Worm (Caenorhabditis elegans): ENCODE measurements around the gene C32H11.4.

The C32H11.4 gene

ce11 chrIV:12967303-12967702 lies 46.2 kb downstream of the C32H11.4 start:
- TF ChIP-seq madf-2 (tag; optimal IDR thresholded peaks at IDR 0.05) (no peak), sox-4 (tag; optimal IDR thresholded peaks at IDR 0.05) (no peak), fax-1 (tag; optimal IDR thresholded peaks at IDR 0.05) (no peak), pha-4 (tag; optimal IDR thresholded peaks at IDR 0.05) (no peak), pha-2 (tag; optimal IDR thresholded peaks at IDR 0.05) (no peak), ceh-31 (tag; optimal IDR thresholded peaks at IDR 0.05) (no peak), dve-1 (tag; optimal IDR thresholded peaks at IDR 0.05) (no peak), ceh-6 (GFP tag; optimal IDR thresholded peaks at IDR 0.05) (no peak), lin-11 (tag; optimal IDR thresholded peaks at IDR 0.05) (no peak), mec-3 (tag; optimal IDR thresholded peaks at IDR 0.05; ENCODE audit: borderline replicate concordance) (no peak), pqm-1 (tag; optimal IDR thresholded peaks at IDR 0.05) (no peak), pax-1 (tag; optimal IDR thresholded peaks at IDR 0.05) (no peak), unc-3 (GFP tag; conservative IDR thresholded peaks at IDR 0.05) (no peak), unc-3 (tag; optimal IDR thresholded peaks at IDR 0.05) (no peak), ama-1 (optimal IDR thresholded peaks at IDR 0.05) (no peak), fkh-6 (tag; optimal IDR thresholded peaks at IDR 0.05) (no peak), tbx-7 (tag; optimal IDR thresholded peaks at IDR 0.05) (no peak), ceh-14 (tag; optimal IDR thresholded peaks at IDR 0.05) (no peak)

ce11 chrIV:12969141-12969540 lies 48.1 kb downstream of the C32H11.4 start, which contains the start of gene F55G11.2:
TSS of gene F55G11.2 (minus strand) at chrIV:12969289.
- TF ChIP-seq gmeb-2 (tag; optimal IDR thresholded peaks at IDR 0.05) (no peak), ceh-30 (tag; optimal IDR thresholded peaks at IDR 0.05) (no peak), hlh-15 (tag; optimal IDR thresholded peaks at IDR 0.05) (no peak), pqm-1 (tag; optimal IDR thresholded peaks at IDR 0.05) (no peak), che-1 (tag; optimal IDR thresholded peaks at IDR 0.05) (no peak), pha-2 (tag; optimal IDR thresholded peaks at IDR 0.05) (no peak), ceh-31 (tag; optimal IDR thresholded peaks at IDR 0.05) (no peak), sox-4 (tag; optimal IDR thresholded peaks at IDR 0.05) (no peak), unc-3 (GFP tag; conservative IDR thresholded peaks at IDR 0.05) (no peak), unc-3 (tag; optimal IDR thresholded peaks at IDR 0.05) (no peak), T23F11.4 (GFP tag; optimal IDR thresholded peaks at IDR 0.05) (no peak), ceh-19 (GFP tag; optimal IDR thresholded peaks at IDR 0.05) (no peak), unc-55 (GFP tag; optimal IDR thresholded peaks at IDR 0.05) (no peak), pros-1 (tag; optimal IDR thresholded peaks at IDR 0.05) (no peak), zip-5 (tag; optimal IDR thresholded peaks at IDR 0.05) (no peak), ceh-14 (tag; optimal IDR thresholded peaks at IDR 0.05) (no peak), fkh-10 (GFP tag; optimal IDR thresholded peaks at IDR 0.05) (no peak)

ce11 chrIV:12971994-12972520 lies 51.0 kb downstream of the C32H11.4 start:
- TF ChIP-seq elt-2 (tag; optimal IDR thresholded peaks at IDR 0.05) (peak; percentile 77), sox-2 (GFP tag; IDR thresholded peaks at IDR 0.05) (no peak)

ce11 chrIV:12972780-12973179 lies 51.7 kb downstream of the C32H11.4 start:
- TF ChIP-seq pat-9 (tag; optimal IDR thresholded peaks at IDR 0.05): no peak
- TF ChIP-seq ceh-24 (tag; optimal IDR thresholded peaks at IDR 0.05): no peak
- TF ChIP-seq ets-4 (tag; optimal IDR thresholded peaks at IDR 0.05): no peak
- TF ChIP-seq syd-9 (tag; optimal IDR thresholded peaks at IDR 0.05): no peak
- TF ChIP-seq nhr-11 (tag; optimal IDR thresholded peaks at IDR 0.05): no peak
- TF ChIP-seq C08G9.2 (tag; optimal IDR thresholded peaks at IDR 0.05): no peak
- TF ChIP-seq npax-4 (tag; optimal IDR thresholded peaks at IDR 0.05): no peak
- TF ChIP-seq hlh-6 (tag; optimal IDR thresholded peaks at IDR 0.05): no peak
- TF ChIP-seq eyg-1 (tag; optimal IDR thresholded peaks at IDR 0.05): no peak
- no peak for TF ChIP-seq ceh-45 (GFP tag; IDR thresholded peaks at IDR 0.05)
- TF ChIP-seq ref-2 (tag; optimal IDR thresholded peaks at IDR 0.05): no peak
- no peak for TF ChIP-seq sox-2 (GFP tag; IDR thresholded peaks at IDR 0.05)
- TF ChIP-seq K09A11.1 (tag; optimal IDR thresholded peaks at IDR 0.05; ENCODE audit: insufficient read depth): no peak
- no peak for TF ChIP-seq hlh-30 (tag; optimal IDR thresholded peaks at IDR 0.05; ENCODE audit: insufficient read depth)
- TF ChIP-seq lin-11 (tag; optimal IDR thresholded peaks at IDR 0.05): no peak
